Worm (Caenorhabditis elegans) whole organism, L1 larva: ENCODE data around the gene srlf-24.

Experiments
- C04F5.9 ChIP-seq: sonication (generic microtip); optimal IDR thresholded peaks from 2 replicates; lab custom pipeline; 2016; ENCODE audit warnings: missing genetic modification characterization, missing compliant biosample characterization
- C34B4.2 ChIP-seq: sonication (generic microtip); optimal IDR thresholded peaks from 2 replicates; lab custom pipeline; 2017; ENCODE audit warnings: mild to moderate bottlenecking, missing genetic modification characterization, missing compliant biosample characterization
- F16B12.6 ChIP-seq: fragments of 150-350 bp; optimal IDR thresholded peaks from 2 replicates; lab custom pipeline; 2014; ENCODE audit warnings: missing biosample characterization, missing genetic modification characterization
- Y116A8C.19 ChIP-seq: sonication (generic microtip); optimal IDR thresholded peaks from 2 replicates; lab custom pipeline; 2016; ENCODE audit warnings: missing compliant biosample characterization, missing genetic modification characterization, borderline replicate concordance
- ceh-63 ChIP-seq: fragments of 200-800 bp; sonication (Bioruptor generic); optimal IDR thresholded peaks from 2 replicates; lab custom pipeline; 2018; ENCODE audit warnings: mild to moderate bottlenecking, missing genetic modification characterization, missing compliant biosample characterization
- ceh-82 ChIP-seq, 3 experiments: fragments of 150-350 bp in 1 of 3; sonication (generic microtip) in 2 of 3; optimal IDR thresholded peaks; 2 replicates each; lab custom pipeline; 2014 to 2017; ENCODE audit warnings: missing biosample characterization in 3 of 3, missing genetic modification characterization in 3 of 3
- ces-1 ChIP-seq: fragments of 150-350 bp; optimal IDR thresholded peaks from 2 replicates; lab custom pipeline; 2014; ENCODE audit warnings: missing biosample characterization, missing genetic modification reagents, missing genetic modification characterization
- dpl-1 ChIP-seq, 3 experiments: fragments of 150-350 bp in 2 of 3; sonication (generic microtip) in 1 of 3; optimal IDR thresholded peaks; 2 replicates each; lab custom pipeline; 2014 to 2017; ENCODE audit warnings: missing biosample characterization in 3 of 3, missing genetic modification characterization in 3 of 3, missing genetic modification reagents in 3 of 3
- dsc-1 ChIP-seq: sonication (generic microtip); optimal IDR thresholded peaks from 2 replicates; lab custom pipeline; 2016; ENCODE audit warnings: mild to moderate bottlenecking, missing genetic modification characterization, missing compliant biosample characterization
- efl-3 ChIP-seq: fragments of 200-800 bp; sonication (Bioruptor generic); optimal IDR thresholded peaks from 2 replicates; lab custom pipeline; 2018; ENCODE audit warnings: mild to moderate bottlenecking, missing genetic modification characterization, missing compliant biosample characterization
- egl-13 ChIP-seq: sonication (generic microtip); optimal IDR thresholded peaks from 2 replicates; lab custom pipeline; 2016; ENCODE audit warnings: missing genotype, missing genetic modification reagents, missing genetic modification characterization, missing compliant biosample characterization
- elt-2 ChIP-seq: sonication (generic microtip); optimal IDR thresholded peaks from 2 replicates; lab custom pipeline; 2016; ENCODE audit warnings: missing genetic modification characterization, mild to moderate bottlenecking, inconsistent platforms, missing compliant biosample characterization, missing genetic modification reagents
- elt-3 ChIP-seq, 6 experiments: fragments of 150-350 bp in 1 of 6; sonication (generic microtip); optimal IDR thresholded peaks; 2 replicates each; lab custom pipeline; 2017 to 2018; ENCODE audit warnings: missing biosample characterization in 6 of 6, missing genetic modification characterization in 6 of 6, inconsistent platforms in 1 of 6
- fkh-10 ChIP-seq: sonication (generic microtip); optimal IDR thresholded peaks from 2 replicates; lab custom pipeline; 2017; ENCODE audit warnings: missing biosample characterization, missing genetic modification reagents, missing genetic modification characterization
- fos-1 ChIP-seq: fragments of 150-350 bp; optimal IDR thresholded peaks from 2 replicates; lab custom pipeline; 2014; ENCODE audit warnings: missing biosample characterization, missing genetic modification characterization
- hlh-4 ChIP-seq: sonication (generic microtip); optimal IDR thresholded peaks from 2 replicates; lab custom pipeline; 2016; ENCODE audit warnings: mild to moderate bottlenecking, missing genetic modification characterization, missing compliant biosample characterization
- hpl-2 ChIP-seq: fragments of 150-350 bp; optimal IDR thresholded peaks from 2 replicates; lab custom pipeline; 2014; ENCODE audit warnings: missing biosample characterization, missing genetic modification reagents, missing genetic modification characterization
- irx-1 ChIP-seq: sonication (generic microtip); optimal IDR thresholded peaks from 2 replicates; lab custom pipeline; 2016; ENCODE audit warnings: missing genetic modification characterization, missing compliant biosample characterization
- isw-1 ChIP-seq: fragments of 200-800 bp; sonication (Bioruptor generic); IDR thresholded peaks from 2 replicates; pipeline ENCODE4 v1.3.6; 2022; ENCODE audit warnings: missing genetic modification characterization, missing compliant biosample characterization
- lin-15B ChIP-seq: fragments of 150-350 bp; sonication (generic microtip); optimal IDR thresholded peaks from 3 replicates; lab custom pipeline; 2014; ENCODE audit warnings: missing biosample characterization, missing genetic modification characterization
- lin-39 ChIP-seq: fragments of 150-350 bp; optimal IDR thresholded peaks from 2 replicates; lab custom pipeline; 2014; ENCODE audit warnings: missing biosample characterization, missing genetic modification reagents, missing genetic modification characterization
- mdl-1 ChIP-seq, 2 experiments: fragments of 150-350 bp; optimal IDR thresholded peaks; 2 replicates each; lab custom pipeline; 2014 to 2017; ENCODE audit warnings: missing biosample characterization in 2 of 2, missing genetic modification characterization in 2 of 2, inconsistent platforms in 1 of 2
- mef-2 ChIP-seq: fragments of 150-350 bp; optimal IDR thresholded peaks from 2 replicates; lab custom pipeline; 2014; ENCODE audit warnings: missing biosample characterization, missing genetic modification characterization
- nhr-11 ChIP-seq: fragments of 150-350 bp; optimal IDR thresholded peaks from 2 replicates; lab custom pipeline; 2014; ENCODE audit warnings: missing biosample characterization, missing genetic modification characterization
- nhr-20 ChIP-seq: sonication (generic microtip); optimal IDR thresholded peaks from 2 replicates; lab custom pipeline; 2016; ENCODE audit warnings: mild to moderate bottlenecking, missing genetic modification characterization, missing compliant biosample characterization
- nhr-237 ChIP-seq: fragments of 150-350 bp; optimal IDR thresholded peaks from 2 replicates; lab custom pipeline; 2014; ENCODE audit warnings: missing biosample characterization, missing genetic modification characterization
- nhr-28 ChIP-seq: fragments of 150-350 bp; optimal IDR thresholded peaks from 2 replicates; lab custom pipeline; 2014; ENCODE audit warnings: missing biosample characterization, missing genetic modification characterization
- nhr-47 ChIP-seq: sonication (generic microtip); optimal IDR thresholded peaks from 2 replicates; lab custom pipeline; 2016; ENCODE audit warnings: mild to moderate bottlenecking, missing genetic modification characterization, moderate library complexity, missing compliant biosample characterization
- nhr-71 ChIP-seq: sonication (generic microtip); optimal IDR thresholded peaks from 2 replicates; lab custom pipeline; 2016; ENCODE audit warnings: mild to moderate bottlenecking, missing genetic modification characterization, moderate library complexity, missing compliant biosample characterization
- nhr-76 ChIP-seq: sonication (generic microtip); optimal IDR thresholded peaks from 2 replicates; lab custom pipeline; 2017; ENCODE audit warnings: missing biosample characterization, missing genetic modification characterization
- nhr-77 ChIP-seq: fragments of 150-350 bp; optimal IDR thresholded peaks from 2 replicates; lab custom pipeline; 2014; ENCODE audit warnings: missing biosample characterization, missing genetic modification characterization
- nhr-84 ChIP-seq: sonication (generic microtip); optimal IDR thresholded peaks from 2 replicates; lab custom pipeline; 2017; ENCODE audit warnings: missing biosample characterization, missing genetic modification characterization
- nhr-85 ChIP-seq: sonication (generic microtip); peaks from one replicate; lab custom pipeline; 2016; ENCODE audit warnings: missing genetic modification characterization, inconsistent platforms, missing compliant biosample characterization
- nhr-90 ChIP-seq: sonication (generic microtip); optimal IDR thresholded peaks from 2 replicates; lab custom pipeline; 2016; ENCODE audit warnings: mild to moderate bottlenecking, missing genetic modification characterization, missing compliant biosample characterization; ENCODE audit not compliant: poor library complexity
- pax-3 ChIP-seq: fragments of 200-800 bp; sonication (Bioruptor generic); optimal IDR thresholded peaks from 2 replicates; lab custom pipeline; 2018; ENCODE audit warnings: mild to moderate bottlenecking, missing genetic modification characterization, moderate library complexity, missing compliant biosample characterization
- rnt-1 ChIP-seq: sonication (generic microtip); optimal IDR thresholded peaks from 2 replicates; lab custom pipeline; 2016; ENCODE audit warnings: mild to moderate bottlenecking, missing genetic modification characterization, moderate library complexity, missing compliant biosample characterization
- skn-1 ChIP-seq: fragments of 150-350 bp; optimal IDR thresholded peaks from 2 replicates; lab custom pipeline; 2014; ENCODE audit warnings: missing biosample characterization, missing genetic modification characterization
- snpc-4 ChIP-seq: fragments of 150-350 bp; optimal IDR thresholded peaks from 2 replicates; lab custom pipeline; 2014; ENCODE audit warnings: missing biosample characterization, missing genetic modification characterization
- snu-23 ChIP-seq: sonication (generic microtip); optimal IDR thresholded peaks from 2 replicates; lab custom pipeline; 2016; ENCODE audit warnings: missing genetic modification characterization, missing compliant biosample characterization
- sox-4 ChIP-seq: sonication (generic microtip); optimal IDR thresholded peaks from 2 replicates; lab custom pipeline; 2016; ENCODE audit warnings: missing genetic modification characterization, missing compliant biosample characterization
- sptf-1 ChIP-seq: fragments of 150-350 bp; optimal IDR thresholded peaks from 2 replicates; lab custom pipeline; 2014; ENCODE audit warnings: missing biosample characterization, missing genetic modification characterization
- tlp-1 ChIP-seq: fragments of 150-350 bp; optimal IDR thresholded peaks from 2 replicates; lab custom pipeline; 2014; ENCODE audit warnings: missing biosample characterization, missing genetic modification characterization
- unc-130 ChIP-seq: fragments of 150-350 bp; optimal IDR thresholded peaks from 2 replicates; lab custom pipeline; 2017; ENCODE audit warnings: missing biosample characterization, missing genetic modification characterization, inconsistent platforms
- unc-30 ChIP-seq: sonication (generic microtip); optimal IDR thresholded peaks from 2 replicates; lab custom pipeline; 2017; ENCODE audit warnings: missing biosample characterization, missing genetic modification characterization
- unc-86 ChIP-seq: sonication (generic microtip); optimal IDR thresholded peaks from 2 replicates; lab custom pipeline; 2016; ENCODE audit warnings: missing genetic modification characterization, missing compliant biosample characterization
- unc-98 ChIP-seq: fragments of 200-800 bp; sonication (Bioruptor generic); IDR thresholded peaks from 2 replicates; pipeline ENCODE4 v1.3.6; 2022; ENCODE audit warnings: missing genetic modification characterization, missing compliant biosample characterization
- vab-15 ChIP-seq: sonication (generic microtip); optimal IDR thresholded peaks from 2 replicates; lab custom pipeline; 2017; ENCODE audit warnings: missing genotype, mild to moderate bottlenecking, missing genetic modification characterization, missing compliant biosample characterization
- xbp-1 ChIP-seq: sonication (generic microtip); optimal IDR thresholded peaks from 2 replicates; lab custom pipeline; 2016; ENCODE audit warnings: missing genetic modification characterization, missing compliant biosample characterization
- zag-1 ChIP-seq: fragments of 150-350 bp; optimal IDR thresholded peaks from 2 replicates; lab custom pipeline; 2014; ENCODE audit warnings: missing biosample characterization, missing genetic modification characterization
- zip-4 ChIP-seq: fragments of 200-800 bp; sonication (Bioruptor generic); optimal IDR thresholded peaks from 2 replicates; lab custom pipeline; 2018; ENCODE audit warnings: mild to moderate bottlenecking, missing genetic modification characterization, moderate library complexity, missing compliant biosample characterization
- ztf-11 ChIP-seq, 2 experiments: sonication (generic microtip); optimal IDR thresholded peaks; 2 replicates each; lab custom pipeline; 2016 to 2017; ENCODE audit warnings: missing genetic modification characterization in 2 of 2, missing biosample characterization in 1 of 2, missing compliant biosample characterization in 1 of 2
- ztf-4 ChIP-seq: fragments of 150-350 bp; optimal IDR thresholded peaks from 2 replicates; lab custom pipeline; 2014; ENCODE audit warnings: missing biosample characterization, missing genetic modification characterization

Gene srlf-24

DNA sequence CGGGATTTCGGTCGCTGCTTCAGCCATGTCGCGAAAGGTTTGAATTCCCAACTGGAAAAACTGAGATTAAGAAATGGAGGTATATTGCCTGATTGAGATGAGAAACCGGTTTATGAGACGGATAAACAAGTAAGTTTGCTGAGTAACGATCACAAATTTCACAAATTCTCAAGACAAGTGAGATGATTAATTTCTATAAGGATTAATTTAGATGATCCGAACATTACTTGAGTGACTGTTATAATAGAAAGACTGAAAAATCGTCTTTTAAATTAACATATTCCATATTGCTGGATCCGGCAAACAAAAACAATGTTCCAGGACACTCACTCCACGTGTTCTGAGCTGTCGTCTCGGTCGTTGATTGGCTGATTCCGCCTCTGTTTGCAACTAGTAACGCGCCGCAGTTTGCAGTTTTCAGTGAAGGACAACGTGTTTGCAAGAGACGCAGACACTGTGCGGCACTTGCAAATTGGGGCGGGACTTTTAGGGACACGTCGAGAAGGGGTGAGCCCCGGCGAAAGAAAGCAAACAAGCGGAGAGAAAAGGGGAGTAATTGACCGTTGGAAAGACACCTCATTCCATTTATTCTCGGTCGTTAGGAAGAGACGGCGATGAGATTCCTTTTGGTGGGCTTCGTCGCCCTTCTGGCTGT lies 13.3 kb upstream of the srlf-24 start, which contains the start of the genes imp-2 and enpl-1 (continued):
- TF ChIP-seq hlh-4 (tag; lab: Kevin White, UChicago) (no peak), nhr-47 (tag; lab: Kevin White, UChicago) (peak; percentile 94), snpc-4 (tag; lab: Kevin White, UChicago) (peak; percentile 60), nhr-237 (tag; lab: Kevin White, UChicago) (peak; percentile 63), irx-1 (tag; lab: Kevin White, UChicago) (peak; percentile 81), ces-1 (GFP tag; lab: Kevin White, UChicago) (no peak), nhr-85 (tag; lab: Kevin White, UChicago) (peak; percentile 95), tlp-1 (tag; lab: Kevin White, UChicago) (no peak), zag-1 (tag; lab: Kevin White, UChicago) (peak; percentile 40), mdl-1 (tag; optimal IDR thresholded peaks at IDR 0.05; lab: Kevin White, UChicago) (peak; percentile 85 to 98), Y116A8C.19 (tag; lab: Kevin White, UChicago) (no peak), nhr-76 (tag; lab: Kevin White, UChicago) (peak; percentile 38), nhr-28 (no peak), unc-130 (tag; lab: Kevin White, UChicago) (peak; percentile 59), C04F5.9 (tag; lab: Kevin White, UChicago) (peak; percentile 59), lin-15B (peak; percentile 79), elt-2 (tag; lab: Kevin White, UChicago) (peak; percentile 72), nhr-11 (peak; percentile 79), ztf-4 (tag; lab: Kevin White, UChicago) (peak; percentile 75), ceh-82 (tag; optimal IDR thresholded peaks at IDR 0.05; lab: Kevin White, UChicago) (peak; percentile 77 to 91 (median 88)), zip-4 (peak; percentile 60), fkh-10 (peak; percentile 75), nhr-77 (peak; percentile 93), sptf-1 (tag; lab: Kevin White, UChicago) (no peak), ztf-11 (tag; optimal IDR thresholded peaks at IDR 0.05; lab: Kevin White, UChicago) (peak in 1 of 2 experiments; percentile 78), nhr-84 (tag; lab: Kevin White, UChicago) (no peak), vab-15 (tag; lab: Kevin White, UChicago) (peak; percentile 55), egl-13 (tag; lab: Kevin White, UChicago) (peak; percentile 83), nhr-20 (tag; lab: Kevin White, UChicago) (peak; percentile 94), rnt-1 (tag; lab: Kevin White, UChicago) (peak; percentile 91), snu-23 (peak; percentile 95), hpl-2 (peak; percentile 7), lin-39 (tag; lab: Kevin White, UChicago) (peak; percentile 72), dsc-1 (tag; lab: Kevin White, UChicago) (peak; percentile 85), skn-1 (tag; lab: Kevin White, UChicago) (peak; percentile 77), unc-30 (tag; lab: Kevin White, UChicago) (no peak), dpl-1 (GFP tag; optimal IDR thresholded peaks at IDR 0.05; lab: Kevin White, UChicago) (peak; percentile 60 to 79 (median 78)), unc-86 (tag; lab: Kevin White, UChicago) (peak; percentile 91), fos-1 (tag; lab: Kevin White, UChicago) (peak; percentile 76), pax-3 (tag; lab: Kevin White, UChicago) (peak; percentile 84), elt-3 (tag; optimal IDR thresholded peaks at IDR 0.05; lab: Kevin White, UChicago) (peak in 3 of 6 experiments; percentile 25 to 91 (median 63)), nhr-71 (tag; lab: Kevin White, UChicago) (peak; percentile 97), efl-3 (GFP tag; lab: Kevin White, UChicago) (no peak), ceh-63 (GFP tag; lab: Kevin White, UChicago) (no peak), nhr-90 (peak; percentile 88), unc-98 (GFP tag; lab: Robert Waterston, UW) (peak; percentile 49; the same call in 1 of the 2 replicates), sox-4 (peak; percentile 41), F16B12.6 (peak; percentile 56), xbp-1 (tag; lab: Kevin White, UChicago) (peak; percentile 100), isw-1 (GFP tag; lab: Robert Waterston, UW) (peak; percentile 94), C34B4.2 (peak; percentile 42), mef-2 (tag; lab: Kevin White, UChicago) (peak; percentile 70)
